Worm (Caenorhabditis elegans): ENCODE data around the gene dcr-1.

DNA sequence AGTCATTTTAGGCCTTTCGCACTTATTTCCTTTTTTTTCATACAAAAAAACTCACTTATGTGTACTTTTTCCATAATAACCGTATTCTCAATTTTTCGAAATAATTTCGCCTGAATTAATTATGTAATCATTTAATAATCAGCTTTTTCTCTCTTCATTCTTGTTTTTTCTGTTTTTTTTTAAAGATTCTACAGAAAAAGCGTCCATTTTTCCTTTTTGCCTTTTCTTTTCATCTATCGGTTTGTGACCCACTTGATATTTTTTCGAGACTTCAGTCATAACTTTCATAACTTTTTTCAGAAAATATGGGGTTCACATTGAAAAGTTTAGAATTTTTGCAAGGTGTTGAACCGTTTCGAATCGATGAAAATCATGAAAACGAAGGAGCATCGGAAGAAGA, 8.2 kb upstream of the dcr-1 start, which contains the start of gene vms-1:
- TF ChIP-seq ama-1 (optimal IDR thresholded peaks at IDR 0.05) (no peak), ama-1 (GFP tag; optimal IDR thresholded peaks at IDR 0.05) (no peak), gei-17 (GFP tag; optimal IDR thresholded peaks at IDR 0.05) (no peak), F39B2.1 (GFP tag; IDR thresholded peaks at IDR 0.05) (no peak), pha-4 (tag; optimal IDR thresholded peaks at IDR 0.05) (no peak), lin-35 (GFP tag; optimal IDR thresholded peaks at IDR 0.05) (no peak), mel-28 (tag; optimal IDR thresholded peaks at IDR 0.05; ENCODE audit: borderline replicate concordance) (no peak), bed-2 (GFP tag; IDR thresholded peaks at IDR 0.05) (no peak), zfh-2 (GFP tag; conservative IDR thresholded peaks at IDR 0.05) (no peak), Y53G8AR.9 (GFP tag; conservative IDR thresholded peaks at IDR 0.05) (no peak), him-1 (tag; optimal IDR thresholded peaks at IDR 0.05) (no peak), ceh-40 (GFP tag; IDR thresholded peaks at IDR 0.05) (no peak), snpc-4 (GFP tag; optimal IDR thresholded peaks at IDR 0.05) (no peak), snpc-4 (tag; optimal IDR thresholded peaks at IDR 0.05) (no peak)

All from whole organism, young adult.